Worm (Caenorhabditis elegans) whole organism, dauer: ENCODE results near the gene K10D11.4.

Experiments
- unc-62 ChIP-seq: sonication (generic microtip); optimal IDR thresholded peaks from 2 replicates; lab custom pipeline; 2017; ENCODE audit warnings: missing biosample characterization, missing genetic modification reagents, missing genetic modification characterization

Gene K10D11.4

DNA sequence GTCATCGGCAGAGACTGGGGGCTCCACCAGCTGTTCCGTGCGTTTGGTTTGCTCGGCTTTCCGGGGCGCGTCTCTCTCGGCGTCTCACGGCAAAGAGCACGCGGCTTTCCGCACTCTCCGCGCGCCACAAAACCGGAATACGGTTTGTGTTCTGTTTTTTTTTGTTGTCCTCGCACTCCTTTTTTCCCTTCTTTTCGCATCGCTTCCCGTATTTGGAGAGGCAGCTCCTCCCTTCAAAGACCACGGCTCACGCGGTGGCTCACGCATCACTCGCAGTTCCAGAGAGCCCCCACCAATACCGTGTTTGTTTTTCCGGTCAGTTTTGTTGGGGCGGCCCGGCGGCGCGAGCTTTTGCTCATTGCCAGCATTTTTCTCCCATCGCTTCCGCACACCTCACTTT, 28.6 kb upstream of the K10D11.4 start:
- no peak for TF ChIP-seq unc-62 (GFP tag; lab: Kevin White, UChicago)

DNA sequence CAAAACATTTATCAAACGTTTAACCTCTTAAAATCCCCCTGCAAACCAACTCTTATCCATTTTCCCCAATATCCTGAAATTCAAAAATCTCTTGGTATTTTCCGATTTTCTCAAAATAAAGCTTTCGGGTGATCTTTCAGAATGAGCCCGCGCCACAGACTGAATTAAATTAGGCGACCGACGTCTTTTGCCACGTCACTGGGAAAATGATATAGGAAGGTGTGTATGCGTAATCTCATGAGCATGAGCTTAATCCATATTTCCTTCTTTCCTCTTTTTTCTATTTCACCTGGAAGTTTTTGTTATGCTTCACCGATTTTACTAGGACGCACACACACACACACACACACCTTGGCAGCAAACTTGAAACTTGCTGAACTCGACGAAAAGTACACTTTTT, 26.7 kb upstream of the K10D11.4 start:
- no peak for TF ChIP-seq unc-62 (GFP tag; lab: Kevin White, UChicago)

DNA sequence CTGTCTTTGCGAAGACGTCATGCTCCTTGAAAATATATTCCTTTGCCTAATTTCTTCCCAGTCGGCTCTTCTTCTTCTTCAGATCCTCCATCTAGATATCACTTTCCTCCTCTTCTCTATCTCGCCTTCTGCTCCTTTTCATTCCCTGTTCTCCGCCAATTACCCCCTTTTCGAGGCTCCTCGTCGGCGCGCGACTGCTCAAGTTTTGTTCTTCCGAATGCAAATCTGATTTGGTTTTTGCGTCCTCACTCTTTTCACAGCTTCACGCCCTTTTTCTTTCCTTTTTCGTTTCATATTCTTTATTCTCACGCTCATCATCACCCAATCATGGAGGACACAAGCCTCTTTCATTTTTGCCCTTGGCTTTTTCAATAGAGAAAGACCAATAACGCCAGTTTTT, 22.5 kb upstream of the K10D11.4 start:
- no peak for TF ChIP-seq unc-62 (GFP tag; lab: Kevin White, UChicago)

DNA sequence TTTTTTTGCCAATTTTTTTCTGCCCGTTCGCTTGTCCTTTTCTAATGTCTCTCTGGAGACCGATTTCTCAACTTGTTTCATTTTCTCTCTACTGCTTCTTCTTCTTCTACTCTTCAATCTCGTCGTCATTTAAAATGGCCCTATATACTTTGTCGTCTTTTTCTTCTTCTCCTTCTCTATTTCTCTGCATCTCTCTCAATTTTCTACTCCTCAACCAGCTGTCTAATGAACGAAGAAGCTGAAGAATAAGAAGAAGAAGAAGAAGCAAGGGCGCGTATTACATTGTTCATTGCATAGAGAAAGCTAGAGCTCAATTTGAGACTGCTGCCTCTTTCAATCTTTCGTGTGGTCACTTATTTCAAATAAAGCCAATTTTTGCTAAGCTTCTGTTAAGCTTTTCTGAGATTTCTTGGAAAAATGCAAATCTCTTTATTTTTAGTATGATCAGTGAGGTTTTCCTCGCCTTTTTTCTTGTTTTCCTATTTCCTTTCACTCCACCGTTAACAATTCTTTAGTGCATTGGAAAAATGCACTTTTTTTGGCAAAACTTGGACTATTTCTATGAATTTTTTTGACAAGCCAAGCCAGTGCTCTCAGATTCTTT, 21.6 kb upstream of the K10D11.4 start:
- TF ChIP-seq unc-62 (GFP tag; lab: Kevin White, UChicago) = no peak

DNA sequence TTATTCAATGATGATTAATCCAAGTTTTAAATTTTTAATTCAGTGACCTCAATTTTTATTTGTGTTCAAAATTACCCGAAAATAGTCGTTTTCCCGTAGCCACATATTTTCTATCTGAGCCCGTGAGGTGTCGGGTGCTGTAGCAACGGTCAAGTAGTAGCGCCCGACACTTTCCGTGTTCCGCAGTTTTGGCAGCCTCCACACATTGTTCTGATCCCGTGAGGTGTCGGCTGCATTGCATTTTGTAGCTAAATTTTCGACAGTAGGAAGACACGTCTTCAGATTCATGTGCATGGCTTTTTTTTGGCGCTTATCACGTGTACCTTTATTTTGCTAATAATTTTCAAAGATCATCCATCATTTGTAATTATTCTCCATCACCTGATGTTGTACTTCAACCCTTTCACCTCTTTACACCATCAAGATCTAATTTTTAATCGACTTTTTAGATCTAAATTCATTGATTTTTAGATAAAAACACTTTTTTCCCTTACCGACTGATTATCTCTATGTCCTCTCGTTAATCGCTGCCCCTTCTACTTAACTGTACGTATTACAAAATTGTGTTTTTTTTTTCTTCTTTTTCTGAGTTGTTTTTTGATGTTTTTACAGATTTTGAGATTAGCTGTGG, 19.6 kb upstream of the K10D11.4 start:
- no peak for TF ChIP-seq unc-62 (GFP tag; lab: Kevin White, UChicago)

DNA sequence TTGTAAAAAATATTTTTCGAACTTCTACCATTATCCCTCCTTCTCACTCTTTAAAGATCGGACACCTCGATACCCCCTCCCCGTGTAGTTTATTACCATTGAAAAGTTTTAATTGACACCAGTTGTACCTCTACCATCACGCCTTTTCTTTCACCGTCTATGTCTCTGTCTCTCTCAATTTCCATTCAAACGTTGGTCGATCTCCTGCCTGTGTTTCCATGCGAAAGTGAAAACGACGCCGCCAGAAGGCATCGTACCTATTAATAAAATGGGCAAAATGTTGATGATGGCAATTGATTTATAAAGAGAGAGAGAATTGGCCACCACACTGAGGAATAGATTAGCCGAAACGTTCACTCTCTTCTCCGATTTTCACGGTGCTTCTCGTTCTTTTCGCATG, 19.0 kb upstream of the K10D11.4 start:
- TF ChIP-seq unc-62 (GFP tag; lab: Kevin White, UChicago) = no peak

DNA sequence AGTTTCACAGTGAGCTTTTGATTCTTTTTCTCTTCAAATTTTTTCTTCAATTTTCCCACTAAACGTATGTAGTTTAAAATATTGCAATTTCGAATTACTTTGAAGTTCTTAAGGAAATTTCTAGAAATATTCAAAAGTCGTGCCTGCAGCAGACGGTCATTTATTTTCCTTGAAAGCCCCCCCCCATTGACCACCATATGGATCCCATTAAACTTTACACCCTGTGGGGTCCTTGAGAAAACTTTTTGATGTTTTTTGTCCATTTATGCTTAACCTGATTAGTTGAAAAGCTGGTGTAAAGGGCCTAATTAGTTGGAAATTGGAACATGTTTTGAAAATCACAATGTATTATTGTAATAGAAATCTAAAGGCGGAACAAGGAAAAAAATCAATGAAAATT, 15.2 kb upstream of the K10D11.4 start:
- no peak for TF ChIP-seq unc-62 (GFP tag; lab: Kevin White, UChicago)

DNA sequence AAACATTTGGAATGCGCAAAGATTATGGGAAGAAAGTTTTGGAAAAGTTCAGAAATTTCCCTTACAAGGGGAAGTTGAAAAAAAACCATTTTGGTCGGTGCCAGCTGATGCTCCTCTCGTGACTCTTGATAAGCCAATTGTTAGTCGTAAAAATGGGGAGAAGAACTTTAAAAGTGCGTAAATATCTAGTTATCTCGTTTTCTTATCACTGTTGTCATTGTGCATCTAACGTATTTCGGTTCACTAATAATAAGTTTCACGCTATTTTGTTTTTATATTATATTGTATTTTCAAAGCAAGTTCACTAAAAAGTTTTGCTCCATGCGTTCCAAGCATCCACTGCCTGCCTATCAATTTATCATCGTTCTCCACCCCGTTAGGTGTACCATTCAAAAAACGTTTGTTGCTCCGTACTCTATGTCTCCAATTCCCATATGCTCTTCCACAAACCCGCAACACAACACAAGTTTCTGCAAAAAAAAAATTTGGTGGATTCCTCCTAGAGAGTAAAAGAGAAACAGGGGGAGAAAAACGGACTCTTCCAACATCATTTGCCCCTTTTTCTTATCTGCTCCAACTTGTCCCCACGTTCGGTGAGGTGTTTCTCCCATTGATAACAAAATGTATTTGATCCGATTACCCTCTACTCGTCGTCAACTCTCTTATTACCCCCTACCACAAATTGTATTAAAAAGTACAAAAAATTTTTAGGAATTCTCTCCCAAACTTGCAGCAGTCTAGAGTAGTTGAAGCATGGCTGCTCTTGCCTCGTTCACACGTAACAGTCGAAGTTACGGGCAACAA, 14.3 kb upstream of the K10D11.4 start, which contains the start of gene mbk-2:
TSS of gene mbk-2 (plus strand) at position 754 of the 804 bp plus-strand sequence.
- no peak for TF ChIP-seq unc-62 (GFP tag; lab: Kevin White, UChicago)

DNA sequence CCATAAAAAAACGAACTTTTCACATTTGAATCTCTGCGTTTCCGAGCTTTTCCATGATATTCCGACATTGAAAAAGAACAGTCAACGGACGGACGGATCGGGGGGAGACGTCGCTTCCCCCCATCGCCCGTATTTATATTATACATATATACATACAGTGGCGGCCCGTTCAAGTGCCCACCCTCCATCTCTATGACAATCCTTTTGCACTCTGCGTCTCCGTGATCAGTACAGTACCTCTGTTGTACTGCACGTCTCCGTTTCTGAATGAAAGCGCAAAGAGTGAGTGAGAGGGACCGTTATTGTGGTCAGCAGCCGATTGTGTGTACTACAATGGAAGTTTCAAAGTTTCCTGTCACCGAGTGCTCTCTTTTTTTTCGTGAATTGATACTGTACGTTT, 4.8 kb upstream of the K10D11.4 start:
- no peak for TF ChIP-seq unc-62 (GFP tag; lab: Kevin White, UChicago)

DNA sequence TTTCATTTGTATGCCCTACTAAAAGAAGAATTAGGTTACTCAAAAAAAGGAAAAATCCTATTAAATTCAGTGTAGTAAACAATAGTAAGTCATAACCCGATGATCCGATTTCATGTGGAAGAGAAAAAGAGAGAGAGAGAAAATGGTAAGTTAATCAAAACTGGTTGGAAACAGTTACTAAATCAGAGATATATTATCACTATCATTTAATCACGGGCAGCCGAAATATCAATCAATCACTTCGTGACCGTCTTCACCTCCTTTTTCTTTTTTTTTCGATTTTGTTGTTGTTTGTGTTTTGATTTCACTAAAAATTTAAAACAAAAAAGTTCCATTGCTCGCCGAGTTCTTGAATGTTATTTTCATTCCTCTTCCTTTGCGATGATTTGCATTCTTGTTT, 3.3 kb upstream of the K10D11.4 start:
- TF ChIP-seq unc-62 (GFP tag; lab: Kevin White, UChicago) = no peak

DNA sequence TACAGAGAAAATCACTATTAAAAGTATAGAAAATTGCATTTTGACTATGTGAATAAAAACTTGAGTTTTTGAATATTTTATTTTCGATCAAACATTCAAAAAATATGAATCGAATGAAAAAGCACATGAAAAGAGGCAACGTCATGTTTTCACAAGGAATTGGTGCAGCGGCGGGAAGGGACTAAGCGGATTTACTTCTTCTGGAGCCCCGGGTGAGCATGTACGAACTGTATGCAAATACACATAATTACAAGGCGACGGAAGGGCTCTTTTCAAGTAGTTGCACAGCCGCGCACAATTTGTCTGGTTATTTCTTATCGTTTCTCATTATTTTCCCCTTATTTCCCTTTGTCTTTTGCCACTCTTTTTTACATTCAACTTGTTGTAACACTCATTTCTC, 1.6 kb upstream of the K10D11.4 start, which contains the start of gene K10D11.7:
TSS of gene K10D11.7 (minus strand) at position 101 of the 400 bp plus-strand sequence.
- no peak for TF ChIP-seq unc-62 (GFP tag; lab: Kevin White, UChicago)

DNA sequence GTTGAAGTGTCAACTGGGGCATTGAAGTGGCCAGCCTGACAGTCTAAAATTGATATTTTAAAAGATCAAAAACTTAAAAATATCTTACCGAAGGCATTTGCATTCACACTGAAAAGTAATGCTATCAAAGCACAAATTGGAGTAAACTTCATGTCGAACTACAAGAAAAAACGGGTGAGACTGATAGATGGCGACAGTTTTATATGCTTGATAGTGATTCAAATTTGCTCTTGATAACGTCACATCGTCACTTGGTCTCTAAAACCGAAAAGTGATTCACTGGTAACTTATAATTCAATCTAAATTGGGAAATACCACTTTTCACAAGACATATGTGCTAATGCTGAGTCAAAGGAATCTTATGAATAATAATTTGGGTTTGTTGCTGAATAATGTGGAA, 2.6 kb downstream of the K10D11.4 start, which contains the start of gene K10D11.5:
TSS of gene K10D11.5 (minus strand) at position 215 of the 400 bp plus-strand sequence.
- no peak for TF ChIP-seq unc-62 (GFP tag; lab: Kevin White, UChicago)

DNA sequence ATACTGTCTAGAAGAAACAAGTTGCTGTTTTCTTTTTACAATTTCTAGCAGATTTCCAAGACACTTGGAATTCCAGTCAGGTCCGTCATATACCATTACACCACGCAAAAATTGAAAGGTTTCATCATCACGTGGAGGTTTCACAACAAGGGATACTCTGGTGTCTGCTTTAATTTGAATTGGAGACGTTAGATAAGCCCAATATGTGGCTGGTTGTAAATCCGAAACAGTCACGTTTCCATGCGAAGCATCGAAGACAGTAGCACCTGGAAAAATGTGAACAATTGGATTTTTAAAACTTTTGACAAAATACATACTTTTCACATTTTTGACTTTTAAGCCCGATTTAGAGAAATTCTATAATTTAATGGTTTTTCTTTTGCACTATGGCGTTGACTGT, 3.6 kb downstream of the K10D11.4 start:
- TF ChIP-seq unc-62 (GFP tag; lab: Kevin White, UChicago) = no peak

DNA sequence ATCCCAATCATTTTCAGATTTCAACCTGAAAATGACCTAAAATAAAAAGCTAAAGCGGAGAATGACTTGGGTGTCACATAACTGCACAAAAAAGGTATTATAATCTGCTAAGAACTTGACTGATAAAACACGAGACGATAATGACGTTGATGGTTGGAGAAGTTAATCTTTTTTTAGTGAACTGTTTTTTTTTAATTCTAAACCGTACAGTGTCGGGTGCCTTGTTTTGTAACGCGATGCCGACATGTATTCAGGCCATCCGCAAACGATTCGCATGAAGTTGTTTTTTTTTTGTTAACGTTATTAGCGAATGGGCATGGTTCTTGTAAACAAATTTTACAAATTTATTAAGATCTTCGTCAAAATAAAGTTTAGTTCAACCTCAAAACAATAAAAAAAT, 4.9 kb downstream of the K10D11.4 start, which contains the start of gene K10D11.6:
TSS of gene K10D11.6 (minus strand) at position 101 of the 400 bp plus-strand sequence.
- TF ChIP-seq unc-62 (GFP tag; lab: Kevin White, UChicago) = no peak

DNA sequence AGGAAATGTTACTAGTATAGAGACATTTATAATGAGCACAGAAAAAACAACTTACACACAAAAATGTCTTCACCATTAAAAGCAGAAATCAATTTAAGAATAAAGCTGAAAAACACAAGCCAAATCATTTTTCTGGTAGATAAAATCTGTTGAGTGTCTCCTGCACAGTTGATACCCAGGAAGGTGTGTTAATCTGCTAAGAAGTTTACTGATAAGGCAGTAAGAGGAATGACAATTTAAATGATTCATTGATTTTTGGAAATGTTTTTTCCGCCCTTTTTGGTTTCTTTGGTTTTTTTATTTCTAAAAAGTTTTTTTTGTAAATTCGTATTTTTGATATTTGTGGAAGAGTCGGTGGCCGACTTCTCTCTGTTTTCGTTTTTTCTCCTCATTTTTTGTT, 8.3 kb downstream of the K10D11.4 start, which contains the start of gene K10D11.3:
TSS of gene K10D11.3 (minus strand) at position 174 of the 400 bp plus-strand sequence.
- TF ChIP-seq unc-62 (GFP tag; lab: Kevin White, UChicago) = no peak
